Worm (Caenorhabditis elegans): Measurements from ENCODE around the gene tnc-2.
"Not testable (repeated sequence)": the region's sequence is repeated elsewhere in the genome, so short reads cannot be mapped to it uniquely, and the experiment has no call there.

The tnc-2 gene

ce11 chrII:10461207-10461606, 5.4 kb upstream of the tnc-2 start, which contains the start of gene ZK673.5:
ZK673.5 (plus strand) TSS chrII:10461507.
- no peak for TF ChIP-seq unc-62 (GFP tag; optimal IDR thresholded peaks at IDR 0.05)

- no peak for TF ChIP-seq unc-62 (GFP tag; optimal IDR thresholded peaks at IDR 0.05)
Measured at ce11 chrII:10464230-10464920, 2.3 kb upstream of the tnc-2 start, which contains the start of the genes ZK673.6 and sdz-37. ZK673.6 (minus strand) TSS chrII:10464330. sdz-37 (plus strand) TSS chrII:10464870.

ce11 chrII:10470159-10470558, 3.5 kb downstream of the tnc-2 start, which contains the start of gene clec-143:
clec-143 (minus strand) TSS chrII:10470297.
- TF ChIP-seq unc-62 (GFP tag; optimal IDR thresholded peaks at IDR 0.05): no peak

ce11 chrII:10471247-10471646, 4.6 kb downstream of the tnc-2 start, which contains the start of gene ZK666.1:
ZK666.1 (minus strand) TSS chrII:10471347.
- no peak for TF ChIP-seq unc-62 (GFP tag; optimal IDR thresholded peaks at IDR 0.05)

ce11 chrII:10471790-10472189, 5.1 kb downstream of the tnc-2 start, which contains the start of gene ZK666.2:
ZK666.2 (minus strand) TSS chrII:10471890.
- no peak for TF ChIP-seq unc-62 (GFP tag; optimal IDR thresholded peaks at IDR 0.05)

ce11 chrII:10476039-10476438, 9.4 kb downstream of the tnc-2 start, which contains the start of gene clec-58:
clec-58 (minus strand) TSS chrII:10476139.
- TF ChIP-seq unc-62 (GFP tag; optimal IDR thresholded peaks at IDR 0.05): no peak

- TF ChIP-seq unc-62 (GFP tag; optimal IDR thresholded peaks at IDR 0.05): no peak
Measured at ce11 chrII:10476959-10477358, 10.3 kb downstream of the tnc-2 start, which contains the start of gene ZK666.4. ZK666.4 (plus strand) TSS chrII:10477259.

- no peak for TF ChIP-seq unc-62 (GFP tag; optimal IDR thresholded peaks at IDR 0.05)
Measured at ce11 chrII:10479348-10479747, 12.7 kb downstream of the tnc-2 start, which contains the start of gene clec-59. clec-59 (minus strand) TSS chrII:10479448.

ce11 chrII:10480043-10480442, 13.4 kb downstream of the tnc-2 start:
- no peak for TF ChIP-seq unc-62 (GFP tag; optimal IDR thresholded peaks at IDR 0.05)

- TF ChIP-seq unc-62 (GFP tag; optimal IDR thresholded peaks at IDR 0.05): no peak
Measured at ce11 chrII:10481824-10482556, 15.3 kb downstream of the tnc-2 start, which contains the start of the genes clec-60 and ZK666.11. clec-60 (minus strand) TSS chrII:10481874. ZK666.11 (plus strand) TSS chrII:10482522.

- TF ChIP-seq unc-62 (GFP tag; optimal IDR thresholded peaks at IDR 0.05): no peak
Measured at ce11 chrII:10482899-10483298, 16.2 kb downstream of the tnc-2 start.

ce11 chrII:10483860-10484259, 17.2 kb downstream of the tnc-2 start:
- TF ChIP-seq unc-62 (GFP tag; optimal IDR thresholded peaks at IDR 0.05): no peak

- no peak for TF ChIP-seq unc-62 (GFP tag; optimal IDR thresholded peaks at IDR 0.05)
Measured at ce11 chrII:10485640-10486039, 19.0 kb downstream of the tnc-2 start.

- TF ChIP-seq unc-62 (GFP tag; optimal IDR thresholded peaks at IDR 0.05): no peak
Measured at ce11 chrII:10486738-10487137, 20.1 kb downstream of the tnc-2 start, which contains the start of gene ZK666.15. ZK666.15 (plus strand) TSS chrII:10487038.

- no peak for TF ChIP-seq unc-62 (GFP tag; optimal IDR thresholded peaks at IDR 0.05)
Measured at ce11 chrII:10490329-10490728, 23.7 kb downstream of the tnc-2 start, which contains the start of gene clec-61. clec-61 (minus strand) TSS chrII:10490537.

ce11 chrII:10493034-10493433, 26.4 kb downstream of the tnc-2 start, which contains the start of gene ZK666.8:
ZK666.8 (minus strand) TSS chrII:10493134.
- TF ChIP-seq unc-62 (GFP tag; optimal IDR thresholded peaks at IDR 0.05): not testable (repeated sequence)

Measured in whole organism, dauer.